Worm (Caenorhabditis elegans): ENCODE results near the gene pudl-2.
"Not testable (repeated sequence)": the region's sequence is repeated elsewhere in the genome, so short reads cannot be mapped to it uniquely, and the experiment has no call there.

The pudl-2 gene

ce11 chrIV:2788389-2788788 lies 46.2 kb upstream of the pudl-2 start, which contains the start of gene atln-1:
atln-1 (plus strand) TSS chrIV:2788689.
- not testable (repeated sequence) for TF ChIP-seq lin-14 (GFP tag; optimal IDR thresholded peaks at IDR 0.05); Y116A8C.19 (tag; optimal IDR thresholded peaks at IDR 0.05; ENCODE audit: borderline replicate concordance); pax-3 (tag; optimal IDR thresholded peaks at IDR 0.05)

ce11 chrIV:2793956-2794355 lies 40.7 kb upstream of the pudl-2 start:
- TF ChIP-seq efl-1 (optimal IDR thresholded peaks at IDR 0.05) (no peak), efl-1 (GFP tag; optimal IDR thresholded peaks at IDR 0.05 in 1 of 2) (peak in 1 of 2 experiments; percentile 25), lin-15B (tag; optimal IDR thresholded peaks at IDR 0.05) (no peak)

ce11 chrIV:2798339-2798738 lies 36.3 kb upstream of the pudl-2 start, which contains the start of gene Y54G2A.52:
Y54G2A.52 (minus strand) TSS chrIV:2798686.
- TF ChIP-seq elt-2 (tag; optimal IDR thresholded peaks at IDR 0.05) (peak; percentile 63), lin-35 (GFP tag; optimal IDR thresholded peaks at IDR 0.05) (peak in 1 of 2 experiments; percentile 38), dpl-1 (GFP tag; optimal IDR thresholded peaks at IDR 0.05) (no peak), F16B12.6 (tag; optimal IDR thresholded peaks at IDR 0.05) (no peak)

ce11 chrIV:2799389-2799788 lies 35.2 kb upstream of the pudl-2 start, which contains the start of gene Y54G2A.10:
Y54G2A.10 (plus strand) TSS chrIV:2799689.
- peak; percentile 4 for TF ChIP-seq snu-23 (GFP tag; optimal IDR thresholded peaks at IDR 0.05)
- TF ChIP-seq ces-1 (GFP tag; optimal IDR thresholded peaks at IDR 0.05) = no peak
- no peak for TF ChIP-seq irx-1 (tag; optimal IDR thresholded peaks at IDR 0.05)
- TF ChIP-seq nhr-47 (tag; optimal IDR thresholded peaks at IDR 0.05) = no peak

- TF ChIP-seq unc-130 (tag; optimal IDR thresholded peaks at IDR 0.05) (no peak), efl-1 (optimal IDR thresholded peaks at IDR 0.05) (no peak), efl-1 (GFP tag; optimal IDR thresholded peaks at IDR 0.05 in 1 of 2) (peak in 1 of 2 experiments; percentile 41)
These were observed 34.7 kb upstream of the pudl-2 start for ce11 chrIV:2799890-2800289.

- TF ChIP-seq rnt-1 (tag; optimal IDR thresholded peaks at IDR 0.05) = peak; percentile 9
- TF ChIP-seq xbp-1 (tag; optimal IDR thresholded peaks at IDR 0.05) = no peak
- peak; percentile 4 for TF ChIP-seq hpl-2 (GFP tag; optimal IDR thresholded peaks at IDR 0.05)
- peak in 1 of 2 experiments; percentile 48 for TF ChIP-seq efl-1 (optimal IDR thresholded peaks at IDR 0.05)
- peak in 1 of 2 experiments; percentile 3 for TF ChIP-seq efl-1 (GFP tag; optimal IDR thresholded peaks at IDR 0.05 in 1 of 2)
- TF ChIP-seq nhr-71 (tag; optimal IDR thresholded peaks at IDR 0.05) = peak; percentile 6
- no peak for TF ChIP-seq mep-1 (tag; optimal IDR thresholded peaks at IDR 0.05)
These were observed 33.6 kb upstream of the pudl-2 start for ce11 chrIV:2801004-2801403.

- TF ChIP-seq lin-13 (GFP tag; optimal IDR thresholded peaks at IDR 0.05); irx-1 (tag; optimal IDR thresholded peaks at IDR 0.05); unc-130 (tag; optimal IDR thresholded peaks at IDR 0.05): not testable (repeated sequence)
These were observed 33.1 kb upstream of the pudl-2 start, which contains the start of gene Y54G2A.44 for ce11 chrIV:2801558-2801957. Y54G2A.44 (plus strand) TSS chrIV:2801858.

- TF ChIP-seq efl-1 (optimal IDR thresholded peaks at IDR 0.05) (no peak), efl-1 (GFP tag; optimal IDR thresholded peaks at IDR 0.05 in 1 of 2) (peak in 1 of 2 experiments; percentile 85), xbp-1 (tag; optimal IDR thresholded peaks at IDR 0.05) (no peak)
These were observed 32.4 kb upstream of the pudl-2 start for ce11 chrIV:2802193-2802592.

- TF ChIP-seq snpc-4 (tag; optimal IDR thresholded peaks at IDR 0.05) = no peak
- TF ChIP-seq ceh-90 (tag; optimal IDR thresholded peaks at IDR 0.05) = no peak
- no peak for TF ChIP-seq lin-15B (tag; optimal IDR thresholded peaks at IDR 0.05)
- TF ChIP-seq egl-27 (tag; optimal IDR thresholded peaks at IDR 0.05) = no peak
- no peak for TF ChIP-seq efl-3 (GFP tag; optimal IDR thresholded peaks at IDR 0.05)
- no peak for TF ChIP-seq hlh-17 (GFP tag; optimal IDR thresholded peaks at IDR 0.05; ENCODE audit: borderline replicate concordance)
- no peak for TF ChIP-seq hlh-4 (tag; optimal IDR thresholded peaks at IDR 0.05)
- no peak for TF ChIP-seq aha-1 (tag; optimal IDR thresholded peaks at IDR 0.05)
- no peak for TF ChIP-seq vab-15 (tag; optimal IDR thresholded peaks at IDR 0.05)
- no peak for TF ChIP-seq ceh-63 (GFP tag; optimal IDR thresholded peaks at IDR 0.05)
- no peak for TF ChIP-seq ces-1 (GFP tag; optimal IDR thresholded peaks at IDR 0.05)
- no peak for TF ChIP-seq efl-1 (optimal IDR thresholded peaks at IDR 0.05)
- no peak for TF ChIP-seq efl-1 (GFP tag; optimal IDR thresholded peaks at IDR 0.05 in 1 of 2)
- TF ChIP-seq tlp-1 (tag; optimal IDR thresholded peaks at IDR 0.05) = no peak
- no peak for TF ChIP-seq swsn-7 (tag; optimal IDR thresholded peaks at IDR 0.05)
- no peak for TF ChIP-seq nhr-28 (tag; optimal IDR thresholded peaks at IDR 0.05)
- no peak for TF ChIP-seq ama-1 (optimal IDR thresholded peaks at IDR 0.05)
These were observed 31.0 kb upstream of the pudl-2 start, which contains the start of gene Y54G2A.32 for ce11 chrIV:2803652-2804051. Y54G2A.32 (plus strand) TSS chrIV:2803952.
